Fruit fly (Drosophila melanogaster): ENCODE measurements around the gene CG33640.

- TF ChIP-seq Myc (optimal IDR thresholded peaks at IDR 0.05) (no peak), h (optimal IDR thresholded peaks at IDR 0.05) (no peak), psq (optimal IDR thresholded peaks at IDR 0.05) (no peak), Sin3A (optimal IDR thresholded peaks at IDR 0.05) (no peak), insv (optimal IDR thresholded peaks at IDR 0.05) (no peak), ttk (optimal IDR thresholded peaks at IDR 0.05) (no peak)
These were observed 5.8 kb upstream of the CG33640 start for dm6 chr2L:13521807-13522206.

Data from Kc167 (cell line).